Worm (Caenorhabditis elegans) whole organism, late embryonic: ENCODE results near the gene F35H8.12.

ENCODE experiments used
- C38D4.7 ChIP-seq: fragments of 200-800 bp; sonication (Bioruptor generic); optimal IDR thresholded peaks from 2 replicates; lab custom pipeline; 2018; ENCODE audit warnings: mild to moderate bottlenecking, missing genetic modification characterization, moderate library complexity, missing compliant biosample characterization
- F13H6.1 ChIP-seq: sonication (generic microtip); optimal IDR thresholded peaks from 2 replicates; lab custom pipeline; 2016; ENCODE audit warnings: missing genetic modification characterization, missing compliant biosample characterization
- K02D7.2 ChIP-seq: sonication (generic microtip); optimal IDR thresholded peaks from 2 replicates; lab custom pipeline; 2017; ENCODE audit warnings: mild to moderate bottlenecking, missing genetic modification characterization, missing compliant biosample characterization
- K09A11.1 ChIP-seq: sonication (generic microtip); optimal IDR thresholded peaks from 2 replicates; lab custom pipeline; 2017; ENCODE audit warnings: antibody characterized with exemption, mild to moderate bottlenecking, missing genetic modification characterization, missing compliant biosample characterization; ENCODE audit not compliant: insufficient read depth
- Y22D7AL.16 ChIP-seq: sonication (generic microtip); optimal IDR thresholded peaks from 2 replicates; lab custom pipeline; 2016; ENCODE audit warnings: missing genetic modification characterization, missing compliant biosample characterization
- ama-1 ChIP-seq: fragments of 150-350 bp; optimal IDR thresholded peaks from 2 replicates; lab custom pipeline; 2014
- ceh-14 ChIP-seq: sonication (generic microtip); optimal IDR thresholded peaks from 2 replicates; lab custom pipeline; 2016; ENCODE audit warnings: missing genotype, missing genetic modification characterization, missing compliant biosample characterization
- ceh-18 ChIP-seq: sonication (generic microtip); optimal IDR thresholded peaks from 2 replicates; lab custom pipeline; 2016; ENCODE audit warnings: missing genetic modification characterization, missing compliant biosample characterization
- ceh-19 ChIP-seq: fragments of 200-800 bp; sonication (Bioruptor generic); optimal IDR thresholded peaks from 2 replicates; lab custom pipeline; 2018; ENCODE audit warnings: mild to moderate bottlenecking, missing genetic modification characterization, missing compliant biosample characterization
- ceh-22 ChIP-seq: sonication (generic microtip); optimal IDR thresholded peaks from 2 replicates; lab custom pipeline; 2017; ENCODE audit warnings: missing biosample characterization, missing genetic modification characterization
- ceh-30 ChIP-seq: fragments of 150-350 bp; optimal IDR thresholded peaks from 2 replicates; lab custom pipeline; 2014; ENCODE audit warnings: missing biosample characterization, missing genetic modification characterization
- ceh-31 ChIP-seq: sonication (generic microtip); optimal IDR thresholded peaks from 2 replicates; lab custom pipeline; 2016; ENCODE audit warnings: missing genetic modification characterization, missing compliant biosample characterization
- ceh-34 ChIP-seq: sonication (generic microtip); optimal IDR thresholded peaks from 2 replicates; lab custom pipeline; 2016; ENCODE audit warnings: mild to moderate bottlenecking, missing genetic modification characterization, missing compliant biosample characterization
- ceh-45 ChIP-seq: fragments of 200-800 bp; sonication (Bioruptor generic); IDR thresholded peaks from 2 replicates; pipeline ENCODE4 v1.3.6; 2022; ENCODE audit warnings: missing genetic modification reagents, missing genetic modification characterization, missing compliant biosample characterization
- ceh-48 ChIP-seq: sonication (generic microtip); optimal IDR thresholded peaks from 2 replicates; lab custom pipeline; 2016; ENCODE audit warnings: missing genetic modification characterization, inconsistent platforms, missing compliant biosample characterization
- ceh-6 ChIP-seq: fragments of 200-800 bp; sonication (Bioruptor generic); optimal IDR thresholded peaks from 2 replicates; lab custom pipeline; 2018; ENCODE audit warnings: mild to moderate bottlenecking, missing genetic modification characterization, missing compliant biosample characterization
- dmd-4 ChIP-seq: sonication (generic microtip); optimal IDR thresholded peaks from 2 replicates; lab custom pipeline; 2016; ENCODE audit warnings: borderline replicate concordance, missing genetic modification characterization, missing compliant biosample characterization
- dve-1 ChIP-seq: sonication (generic microtip); optimal IDR thresholded peaks from 2 replicates; lab custom pipeline; 2017; ENCODE audit warnings: antibody characterized with exemption, mild to moderate bottlenecking, missing genetic modification characterization, missing compliant biosample characterization
- elt-4 ChIP-seq: sonication (generic microtip); optimal IDR thresholded peaks from 2 replicates; lab custom pipeline; 2016; ENCODE audit warnings: missing genetic modification characterization, missing compliant biosample characterization
- ets-4 ChIP-seq: sonication (generic microtip); optimal IDR thresholded peaks from 2 replicates; lab custom pipeline; 2016; ENCODE audit warnings: missing genetic modification characterization, missing compliant biosample characterization
- eyg-1 ChIP-seq: sonication (generic microtip); optimal IDR thresholded peaks from 2 replicates; lab custom pipeline; 2016; ENCODE audit warnings: missing genotype, missing genetic modification characterization, missing compliant biosample characterization
- gmeb-2 ChIP-seq: sonication (generic microtip); optimal IDR thresholded peaks from 2 replicates; lab custom pipeline; 2016; ENCODE audit warnings: missing genetic modification characterization, inconsistent platforms, missing compliant biosample characterization
- hlh-6 ChIP-seq: sonication (generic microtip); optimal IDR thresholded peaks from 2 replicates; lab custom pipeline; 2016; ENCODE audit warnings: missing genotype, missing genetic modification characterization, missing compliant biosample characterization
- lim-6 ChIP-seq: sonication (generic microtip); optimal IDR thresholded peaks from 2 replicates; lab custom pipeline; 2016; ENCODE audit warnings: missing genetic modification characterization, missing compliant biosample characterization
- nhr-11 ChIP-seq: fragments of 150-350 bp; optimal IDR thresholded peaks from 2 replicates; lab custom pipeline; 2014; ENCODE audit warnings: missing biosample characterization, missing genetic modification characterization
- npax-4 ChIP-seq: sonication (generic microtip); optimal IDR thresholded peaks from 2 replicates; lab custom pipeline; 2016; ENCODE audit warnings: missing genetic modification characterization, missing compliant biosample characterization
- odd-2 ChIP-seq: sonication (generic microtip); optimal IDR thresholded peaks from 2 replicates; lab custom pipeline; 2017; ENCODE audit warnings: antibody characterized with exemption, mild to moderate bottlenecking, missing genetic modification characterization, missing compliant biosample characterization
- pag-3 ChIP-seq: sonication (generic microtip); optimal IDR thresholded peaks from 2 replicates; lab custom pipeline; 2016; ENCODE audit warnings: missing compliant biosample characterization, missing genetic modification characterization, borderline replicate concordance
- pat-9 ChIP-seq: fragments of 200-800 bp; sonication (Bioruptor generic); optimal IDR thresholded peaks from 2 replicates; lab custom pipeline; 2018; ENCODE audit warnings: mild to moderate bottlenecking, missing genetic modification characterization, moderate library complexity, missing compliant biosample characterization
- pax-1 ChIP-seq: fragments of 150-350 bp; optimal IDR thresholded peaks from 2 replicates; lab custom pipeline; 2014; ENCODE audit warnings: missing biosample characterization, missing genetic modification characterization
- pha-4 ChIP-seq: fragments of 150-350 bp; optimal IDR thresholded peaks from 2 replicates; lab custom pipeline; 2018; ENCODE audit warnings: missing biosample characterization, missing genetic modification reagents, missing genetic modification characterization
- pqm-1 ChIP-seq: sonication (generic microtip); optimal IDR thresholded peaks from 2 replicates; lab custom pipeline; 2016; ENCODE audit warnings: missing genetic modification characterization, missing compliant biosample characterization
- ref-2 ChIP-seq: sonication (generic microtip); optimal IDR thresholded peaks from 2 replicates; lab custom pipeline; 2016; ENCODE audit warnings: missing genetic modification characterization, missing compliant biosample characterization
- sdc-2 ChIP-seq: sonication (generic microtip); optimal IDR thresholded peaks from 2 replicates; lab custom pipeline; 2016; ENCODE audit warnings: missing genotype, missing genetic modification characterization, missing compliant biosample characterization
- sox-2 ChIP-seq: fragments of 200-800 bp; sonication (Bioruptor generic); IDR thresholded peaks from 2 replicates; pipeline ENCODE4 v1.3.6; 2022; ENCODE audit warnings: missing genetic modification reagents, missing genetic modification characterization, missing compliant biosample characterization
- sox-4 ChIP-seq: sonication (generic microtip); optimal IDR thresholded peaks from 2 replicates; lab custom pipeline; 2017; ENCODE audit warnings: mild to moderate bottlenecking, missing genetic modification characterization, inconsistent platforms, missing compliant biosample characterization
- tbx-2 ChIP-seq: sonication (generic microtip); optimal IDR thresholded peaks from 2 replicates; lab custom pipeline; 2016; ENCODE audit warnings: missing genetic modification characterization, missing compliant biosample characterization
- tbx-7 ChIP-seq: sonication (generic microtip); optimal IDR thresholded peaks from 2 replicates; lab custom pipeline; 2016; ENCODE audit warnings: missing genotype, missing genetic modification characterization, missing compliant biosample characterization
- unc-3 ChIP-seq, 2 experiments: fragments of 200-800 bp in 1 of 2; sonication (Bioruptor generic) in 1 of 2; sonication (generic microtip) in 1 of 2; conservative IDR thresholded peaks in 1 of 2; optimal IDR thresholded peaks in 1 of 2; 2 replicates each; pipeline versions ENCODE4 v1.3.6 to Lab custom; 2016 to 2022; ENCODE audit warnings: missing compliant biosample characterization in 2 of 2, missing genetic modification characterization in 2 of 2, missing genetic modification reagents in 1 of 2
- unc-42 ChIP-seq: sonication (generic microtip); optimal IDR thresholded peaks from 2 replicates; lab custom pipeline; 2016; ENCODE audit warnings: missing genotype, missing genetic modification characterization, missing compliant biosample characterization
- unc-55 ChIP-seq: sonication (generic microtip); optimal IDR thresholded peaks from 2 replicates; lab custom pipeline; 2017; ENCODE audit warnings: missing biosample characterization, missing genetic modification reagents, missing genetic modification characterization
- unc-86 ChIP-seq: sonication (generic microtip); optimal IDR thresholded peaks from 2 replicates; lab custom pipeline; 2016; ENCODE audit warnings: missing genetic modification characterization, missing compliant biosample characterization
- ztf-16 ChIP-seq: sonication (generic microtip); optimal IDR thresholded peaks from 2 replicates; lab custom pipeline; 2017; ENCODE audit warnings: missing genetic modification characterization, missing compliant biosample characterization

The F35H8.12 gene

DNA sequence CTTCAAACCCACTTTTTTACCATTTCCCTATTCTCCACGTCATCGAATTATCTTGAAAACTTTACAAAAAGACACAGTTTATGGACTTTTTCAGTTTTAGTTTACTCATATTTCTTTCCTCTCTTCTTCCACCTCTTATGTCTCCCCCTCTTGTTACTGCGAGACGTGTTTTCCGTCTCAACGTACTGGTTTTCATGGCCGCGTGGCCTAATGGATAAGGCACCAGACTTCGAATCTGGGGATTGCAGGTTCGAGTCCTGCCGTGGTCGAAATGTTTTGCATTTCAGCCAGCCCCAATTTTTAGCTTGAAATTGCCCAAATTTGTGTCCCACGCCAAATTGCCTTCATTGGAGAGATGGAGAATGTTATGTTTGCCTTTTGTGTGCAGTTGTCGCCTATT, 14.4 kb downstream of the F35H8.12 start (continued):
- no peak for TF ChIP-seq pqm-1 (tag; lab: Kevin White, UChicago)
- TF ChIP-seq unc-86 (tag; lab: Kevin White, UChicago) = peak; percentile 88
- peak; percentile 38 for TF ChIP-seq unc-42 (tag; lab: Kevin White, UChicago)
- TF ChIP-seq sox-2 = peak; percentile 76
- TF ChIP-seq ztf-16 = peak; percentile 68
- peak; percentile 82 for TF ChIP-seq eyg-1 (tag; lab: Kevin White, UChicago)
- TF ChIP-seq pha-4 (tag; lab: Kevin White, UChicago) = no peak
- no peak for TF ChIP-seq pax-1 (tag; lab: Kevin White, UChicago)
- TF ChIP-seq tbx-7 (tag; lab: Kevin White, UChicago) = peak; percentile 45
- TF ChIP-seq Y22D7AL.16 (tag; lab: Kevin White, UChicago) = peak; percentile 81
- peak; percentile 91 for TF ChIP-seq ceh-19 (GFP tag; lab: Kevin White, UChicago)
- peak; percentile 16 for TF ChIP-seq ceh-14 (tag; lab: Kevin White, UChicago)
- peak; percentile 67 for TF ChIP-seq tbx-2 (tag; lab: Kevin White, UChicago)
- no peak for TF ChIP-seq nhr-11 (tag; lab: Kevin White, UChicago)
- TF ChIP-seq ceh-48 = peak; percentile 73
- peak; percentile 80 for TF ChIP-seq sdc-2 (tag; lab: Kevin White, UChicago)
- TF ChIP-seq pag-3 (tag; lab: Kevin White, UChicago) = peak; percentile 68
- TF ChIP-seq ceh-18 = peak; percentile 70
- peak; percentile 80 for TF ChIP-seq ceh-34
- peak; percentile 68 for TF ChIP-seq F13H6.1 (tag; lab: Kevin White, UChicago)
- TF ChIP-seq unc-3 (GFP tag; conservative IDR thresholded peaks at IDR 0.05; lab: Robert Waterston, UW) = peak; percentile 80
- TF ChIP-seq unc-3 (tag; optimal IDR thresholded peaks at IDR 0.05; lab: Kevin White, UChicago) = peak; percentile 63
- TF ChIP-seq C38D4.7 (GFP tag; lab: Kevin White, UChicago) = peak; percentile 84
- peak; percentile 40 for TF ChIP-seq ceh-31
- peak; percentile 88 for TF ChIP-seq ceh-6 (GFP tag; lab: Kevin White, UChicago)
- TF ChIP-seq ceh-30 = no peak
- peak; percentile 83 for TF ChIP-seq K09A11.1 (tag; lab: Kevin White, UChicago)
- TF ChIP-seq dve-1 (tag; lab: Kevin White, UChicago) = peak; percentile 83
- TF ChIP-seq ceh-45 (GFP tag; lab: Robert Waterston, UW) = peak; percentile 83
- TF ChIP-seq pat-9 (tag; lab: Kevin White, UChicago) = peak; percentile 84
- TF ChIP-seq gmeb-2 (tag; lab: Kevin White, UChicago) = peak; percentile 81
- TF ChIP-seq dmd-4 (tag; lab: Kevin White, UChicago) = peak; percentile 42
- TF ChIP-seq ref-2 (tag; lab: Kevin White, UChicago) = peak; percentile 85
- TF ChIP-seq odd-2 (tag; lab: Kevin White, UChicago) = no peak
- TF ChIP-seq npax-4 (tag; lab: Kevin White, UChicago) = peak; percentile 79
- TF ChIP-seq K02D7.2 (tag; lab: Kevin White, UChicago) = peak; percentile 72
- peak; percentile 89 for TF ChIP-seq sox-4 (tag; lab: Kevin White, UChicago)
- TF ChIP-seq elt-4 (tag; lab: Kevin White, UChicago) = no peak
- no peak for TF ChIP-seq ets-4 (tag; lab: Kevin White, UChicago)
- peak; percentile 16 for TF ChIP-seq lim-6 (tag; lab: Kevin White, UChicago)
- no peak for TF ChIP-seq ceh-22 (tag; lab: Kevin White, UChicago)
- TF ChIP-seq ama-1 (lab: Kevin White, UChicago) = no peak
- no peak for TF ChIP-seq unc-55 (GFP tag; lab: Kevin White, UChicago)
- peak; percentile 93 for TF ChIP-seq hlh-6 (tag; lab: Kevin White, UChicago)
- TF ChIP-seq, all 69 proteins: peak for 56
